Fruit fly (Drosophila melanogaster): ENCODE data around the gene Clic.
A peak's percentile ranks its signal among the peaks of the same experiment; 100 is the strongest.

Clic gene

dm6 chrX:13838892-13839291, 16.8 kb upstream of the Clic start (continued):
- TF ChIP-seq CG10979 (tag; optimal IDR thresholded peaks at IDR 0.05) (peak; percentile 63), CG42726 (GFP tag; IDR thresholded peaks at IDR 0.05; ENCODE audit: partially characterized antibody) (no peak), CG6683 (GFP tag; optimal IDR thresholded peaks at IDR 0.05) (peak; percentile 1), Taf1 (GFP tag; IDR thresholded peaks at IDR 0.05) (0 out of 2 replicates have a peak, but pooled peaks have one; percentile 32), CG15514 (GFP tag; optimal IDR thresholded peaks at IDR 0.05) (peak; percentile 50), D19B (GFP tag; optimal IDR thresholded peaks at IDR 0.05) (peak; percentile 53), Awh (GFP tag; IDR thresholded peaks at IDR 0.05) (peak; percentile 82), shn (GFP tag; optimal IDR thresholded peaks at IDR 0.05) (peak; percentile 56), da (GFP tag; optimal IDR thresholded peaks at IDR 0.05) (peak; percentile 32), CG43689 (GFP tag; IDR thresholded peaks at IDR 0.05) (peak; percentile 38; the same call in 1 of the 2 replicates), ato (GFP tag; IDR thresholded peaks at IDR 0.05; ENCODE audit: partially characterized antibody) (no peak), Pdp1 (GFP tag; optimal IDR thresholded peaks at IDR 0.05) (peak; percentile 58 to 64), az2 (GFP tag; optimal IDR thresholded peaks at IDR 0.05) (peak; percentile 77), chinmo (GFP tag; IDR thresholded peaks at IDR 0.05; ENCODE audit: partially characterized antibody) (no peak), NC2α (GFP tag; optimal IDR thresholded peaks at IDR 0.05) (peak; percentile 51), C15 (GFP tag; IDR thresholded peaks at IDR 0.05) (0 out of 3 replicates have a peak, but pooled peaks have one; percentile 35), Dfd (GFP tag; optimal IDR thresholded peaks at IDR 0.05) (no peak), CG8388 (GFP tag; optimal IDR thresholded peaks at IDR 0.05) (peak; percentile 73), her (GFP tag; optimal IDR thresholded peaks at IDR 0.05) (peak; percentile 49), Atf3 (GFP tag; optimal IDR thresholded peaks at IDR 0.05) (peak; percentile 48), PHDP (tag; optimal IDR thresholded peaks at IDR 0.05) (peak; percentile 70), CG16815 (GFP tag; optimal IDR thresholded peaks at IDR 0.05) (peak; percentile 52), Dip3 (GFP tag; optimal IDR thresholded peaks at IDR 0.05) (peak; percentile 79), slou (GFP tag; optimal IDR thresholded peaks at IDR 0.05) (peak; percentile 36), sens (GFP tag) (peak; percentile 97), CG18476 (GFP tag; optimal IDR thresholded peaks at IDR 0.05) (peak; percentile 37), CG9437 (GFP tag; optimal IDR thresholded peaks at IDR 0.05) (peak; percentile 49), Hr78 (GFP tag; optimal IDR thresholded peaks at IDR 0.05) (no peak), CG8281 (tag; optimal IDR thresholded peaks at IDR 0.05) (peak; percentile 47), gfzf (GFP tag; optimal IDR thresholded peaks at IDR 0.05) (no peak), HLH54F (GFP tag; optimal IDR thresholded peaks at IDR 0.05) (peak; percentile 56), CG10462 (GFP tag; optimal IDR thresholded peaks at IDR 0.05) (peak; percentile 26), CG10267 (tag; optimal IDR thresholded peaks at IDR 0.05) (peak; percentile 51), CG10209 (GFP tag; optimal IDR thresholded peaks at IDR 0.05) (peak; percentile 71), Fer2 (tag; optimal IDR thresholded peaks at IDR 0.05) (no peak), mld (GFP tag; IDR thresholded peaks at IDR 0.05; ENCODE audit: partially characterized antibody) (no peak), CG13123 (GFP tag; optimal IDR thresholded peaks at IDR 0.05) (peak; percentile 34), CG12104 (GFP tag; optimal IDR thresholded peaks at IDR 0.05) (peak; percentile 45), CG31388 (GFP tag; optimal IDR thresholded peaks at IDR 0.05) (peak; percentile 23), gsb-n (tag; optimal IDR thresholded peaks at IDR 0.05) (peak; percentile 44), CG15601 (tag; optimal IDR thresholded peaks at IDR 0.05) (peak; percentile 39), Trl (optimal IDR thresholded peaks at IDR 0.05) (no peak), Trl (GFP tag; optimal IDR thresholded peaks at IDR 0.05) (peak; percentile 48), ERR (GFP tag; optimal IDR thresholded peaks at IDR 0.05) (peak; percentile 68), HmgD (GFP tag; optimal IDR thresholded peaks at IDR 0.05) (peak; percentile 32), B-H1 (GFP tag; IDR thresholded peaks at IDR 0.05) (peak; percentile 73), CG6791 (GFP tag; IDR thresholded peaks at IDR 0.05; ENCODE audit: partially characterized antibody) (no peak), Xbp1 (GFP tag; optimal IDR thresholded peaks at IDR 0.05) (peak; percentile 77), dan (GFP tag; IDR thresholded peaks at IDR 0.05) (peak; percentile 44; the same call in 1 of the 2 replicates), Usf (GFP tag; optimal IDR thresholded peaks at IDR 0.05) (peak; percentile 58)
